Worm (Caenorhabditis elegans): ENCODE data around the gene C33D9.6.

The C33D9.6 gene

ce11 chrIV:8743654-8744332, 34.2 kb downstream of the C33D9.6 start, which contains the start of gene F21D5.7 (continued):
- TF ChIP-seq lag-1 (GFP tag; IDR thresholded peaks at IDR 0.05) = no peak
- TF ChIP-seq lin-54 (GFP tag; optimal IDR thresholded peaks at IDR 0.05) = peak; percentile 89
- TF ChIP-seq ekl-4 (GFP tag; IDR thresholded peaks at IDR 0.05) = peak; percentile 68; the same call in 1 of the 2 replicates
- peak; percentile 79 for TF ChIP-seq nfyb-1 (GFP tag; IDR thresholded peaks at IDR 0.05)
- TF ChIP-seq F39B2.1 (GFP tag; IDR thresholded peaks at IDR 0.05) = no peak
- peak; percentile 69 for TF ChIP-seq madf-6 (GFP tag; IDR thresholded peaks at IDR 0.05)
- peak; percentile 41 for TF ChIP-seq F33H1.4 (GFP tag; IDR thresholded peaks at IDR 0.05)
- peak; percentile 37 for TF ChIP-seq efl-1 (GFP tag; optimal IDR thresholded peaks at IDR 0.05)
- TF ChIP-seq Y53G8AR.9 (GFP tag; conservative IDR thresholded peaks at IDR 0.05) = peak; percentile 81
- TF ChIP-seq D2030.7 (GFP tag; IDR thresholded peaks at IDR 0.05) = peak; percentile 27; the same call in 1 of the 2 replicates
- peak; percentile 88 for TF ChIP-seq dox-1 (GFP tag; IDR thresholded peaks at IDR 0.05)
- no peak for TF ChIP-seq chd-7 (tag; optimal IDR thresholded peaks at IDR 0.05)
- TF ChIP-seq sptf-2 (GFP tag; optimal IDR thresholded peaks at IDR 0.05) = no peak
- 0 out of 2 replicates have a peak, but pooled peaks have one; percentile 64 for TF ChIP-seq pbrm-1 (GFP tag; IDR thresholded peaks at IDR 0.05)
- TF ChIP-seq lin-35 (GFP tag; optimal IDR thresholded peaks at IDR 0.05) = peak in 1 of 3 experiments; percentile 78
- peak; percentile 28 for TF ChIP-seq atf-7 (tag; optimal IDR thresholded peaks at IDR 0.05)
- TF ChIP-seq nhr-80 (tag; optimal IDR thresholded peaks at IDR 0.05) = peak; percentile 67
- TF ChIP-seq nhr-179 (tag; optimal IDR thresholded peaks at IDR 0.05) = no peak
- peak; percentile 25 for TF ChIP-seq pha-4 (tag; optimal IDR thresholded peaks at IDR 0.05)
- TF ChIP-seq ztf-18 (tag; optimal IDR thresholded peaks at IDR 0.05) = peak; percentile 96
- peak; percentile 71; the same call in 1 of the 2 replicates for TF ChIP-seq B0336.3 (GFP tag; IDR thresholded peaks at IDR 0.05)
- peak; percentile 63 for TF ChIP-seq ZK185.1 (tag; optimal IDR thresholded peaks at IDR 0.05; ENCODE audit: poor library complexity, severe bottlenecking)
- TF ChIP-seq lsl-1 (GFP tag; optimal IDR thresholded peaks at IDR 0.05) = peak; percentile 55
- 0 out of 2 replicates have a peak, but pooled peaks have one; percentile 41 for TF ChIP-seq attf-3 (GFP tag; conservative IDR thresholded peaks at IDR 0.05)
- peak; percentile 69 for TF ChIP-seq madf-10 (tag; optimal IDR thresholded peaks at IDR 0.05)
- peak; percentile 13 for TF ChIP-seq dpl-1 (GFP tag; optimal IDR thresholded peaks at IDR 0.05)
- TF ChIP-seq him-1 (tag; optimal IDR thresholded peaks at IDR 0.05) = no peak
- TF ChIP-seq tbx-9 (tag; optimal IDR thresholded peaks at IDR 0.05; ENCODE audit: borderline replicate concordance) = no peak
- TF ChIP-seq aptf-3 (GFP tag; IDR thresholded peaks at IDR 0.05) = no peak
- TF ChIP-seq K12H6.12 (tag; optimal IDR thresholded peaks at IDR 0.05) = peak; percentile 19
- peak; percentile 97 for TF ChIP-seq let-607 (tag; optimal IDR thresholded peaks at IDR 0.05)
- no peak for TF ChIP-seq ztf-28 (GFP tag; IDR thresholded peaks at IDR 0.05)
- TF ChIP-seq ceh-27 (GFP tag; optimal IDR thresholded peaks at IDR 0.05) = peak; percentile 43
- peak; percentile 36 for TF ChIP-seq madf-8 (GFP tag; conservative IDR thresholded peaks at IDR 0.05)
- TF ChIP-seq snpc-4 (GFP tag; optimal IDR thresholded peaks at IDR 0.05) = no peak
- peak in 3 of 4 experiments; percentile 51 to 63 (median 59) for TF ChIP-seq snpc-4 (tag; optimal IDR thresholded peaks at IDR 0.05)
- peak; percentile 90 for TF ChIP-seq attf-5 (GFP tag; optimal IDR thresholded peaks at IDR 0.05)
- TF ChIP-seq K11D2.4 (GFP tag; IDR thresholded peaks at IDR 0.05) = peak; percentile 71; the same call in 1 of the 2 replicates
- peak; percentile 60 for TF ChIP-seq tlf-1 (GFP tag; optimal IDR thresholded peaks at IDR 0.05)
- TF ChIP-seq snpc-1.3 (tag; optimal IDR thresholded peaks at IDR 0.05; ENCODE audit: insufficient read depth) = peak; percentile 34
- no peak for TF ChIP-seq ceh-100 (GFP tag; IDR thresholded peaks at IDR 0.05)
